Worm (Caenorhabditis elegans) whole organism, mixed stage, embryonic: Measurements from ENCODE around the gene nep-24.

Source experiments
- M03D4.4 ChIP-seq: sonication (generic microtip); optimal IDR thresholded peaks from 2 replicates; lab custom pipeline; 2017; ENCODE audit warnings: mild to moderate bottlenecking, missing genetic modification characterization, missing compliant biosample characterization
- bed-3 ChIP-seq: fragments of 200-800 bp; sonication (Bioruptor generic); optimal IDR thresholded peaks from 3 replicates; lab custom pipeline; 2018; ENCODE audit warnings: mild to moderate bottlenecking, missing genetic modification characterization, moderate library complexity, missing compliant biosample characterization
- blmp-1 ChIP-seq: fragments of 150-350 bp; optimal IDR thresholded peaks from 2 replicates; lab custom pipeline; 2014; ENCODE audit warnings: missing biosample characterization, missing genetic modification characterization
- ceh-43 ChIP-seq: fragments of 200-800 bp; sonication (Bioruptor generic); optimal IDR thresholded peaks from 2 replicates; lab custom pipeline; 2018; ENCODE audit warnings: mild to moderate bottlenecking, missing genetic modification characterization, moderate library complexity, missing compliant biosample characterization
- ceh-83 ChIP-seq: fragments of 200-800 bp; sonication (Bioruptor generic); optimal IDR thresholded peaks from 2 replicates; lab custom pipeline; 2018; ENCODE audit warnings: mild to moderate bottlenecking, missing genetic modification characterization, missing compliant biosample characterization
- ces-1 ChIP-seq: fragments of 150-350 bp; optimal IDR thresholded peaks from 2 replicates; lab custom pipeline; 2014; ENCODE audit warnings: missing biosample characterization, missing genetic modification reagents, missing genetic modification characterization
- cnd-1 ChIP-seq: fragments of 200-800 bp; sonication (Bioruptor generic); optimal IDR thresholded peaks from 2 replicates; lab custom pipeline; 2018; ENCODE audit warnings: mild to moderate bottlenecking, missing genetic modification characterization, missing compliant biosample characterization
- drap-1 ChIP-seq: fragments of 200-800 bp; sonication (Bioruptor generic); optimal IDR thresholded peaks from 3 replicates; lab custom pipeline; 2018; ENCODE audit warnings: mild to moderate bottlenecking, missing genetic modification characterization, missing compliant biosample characterization
- elt-1 ChIP-seq: sonication (generic microtip); optimal IDR thresholded peaks from 2 replicates; lab custom pipeline; 2017; ENCODE audit warnings: missing genetic modification characterization, mild to moderate bottlenecking, missing compliant biosample characterization, antibody characterized with exemption, moderate library complexity, borderline replicate concordance; ENCODE audit not compliant: insufficient read depth
- elt-3 ChIP-seq: fragments of 150-350 bp; optimal IDR thresholded peaks from 2 replicates; lab custom pipeline; 2014; ENCODE audit warnings: missing biosample characterization, missing genetic modification characterization
- ham-2 ChIP-seq: fragments of 200-800 bp; sonication (Bioruptor generic); optimal IDR thresholded peaks from 2 replicates; lab custom pipeline; 2018; ENCODE audit warnings: mild to moderate bottlenecking, missing genetic modification characterization, missing compliant biosample characterization
- hlh-1 ChIP-seq: fragments of 150-350 bp; optimal IDR thresholded peaks from 2 replicates; lab custom pipeline; 2014; ENCODE audit warnings: missing biosample characterization, missing genetic modification reagents, missing genetic modification characterization
- lsy-2 ChIP-seq: fragments of 150-350 bp; optimal IDR thresholded peaks from 2 replicates; lab custom pipeline; 2014; ENCODE audit warnings: missing biosample characterization, missing genetic modification characterization
- mab-5 ChIP-seq: fragments of 150-350 bp; optimal IDR thresholded peaks from 2 replicates; lab custom pipeline; 2014; ENCODE audit warnings: missing biosample characterization, missing genetic modification characterization
- mep-1 ChIP-seq: fragments of 150-350 bp; optimal IDR thresholded peaks from 2 replicates; lab custom pipeline; 2017; ENCODE audit warnings: missing biosample characterization, missing genetic modification reagents, missing genetic modification characterization, inconsistent platforms
- mls-2 ChIP-seq: sonication (generic microtip); optimal IDR thresholded peaks from 2 replicates; lab custom pipeline; 2016; ENCODE audit warnings: mild to moderate bottlenecking, missing genetic modification characterization, moderate library complexity, missing compliant biosample characterization
- nhr-12 ChIP-seq: fragments of 150-350 bp; optimal IDR thresholded peaks from 2 replicates; lab custom pipeline; 2014; ENCODE audit warnings: missing biosample characterization, missing genetic modification characterization
- nhr-2 ChIP-seq: fragments of 150-350 bp; optimal IDR thresholded peaks from 2 replicates; lab custom pipeline; 2014; ENCODE audit warnings: missing biosample characterization, missing genetic modification characterization
- nhr-237 ChIP-seq: fragments of 150-350 bp; optimal IDR thresholded peaks from 2 replicates; lab custom pipeline; 2014; ENCODE audit warnings: missing biosample characterization, missing genetic modification characterization
- nhr-28 ChIP-seq: fragments of 150-350 bp; optimal IDR thresholded peaks from 2 replicates; lab custom pipeline; 2014; ENCODE audit warnings: missing biosample characterization, missing genetic modification characterization
- nhr-76 ChIP-seq: sonication (generic microtip); optimal IDR thresholded peaks from 2 replicates; lab custom pipeline; 2017; ENCODE audit warnings: missing biosample characterization, missing genetic modification characterization
- pha-4 ChIP-seq: fragments of 150-350 bp; optimal IDR thresholded peaks from 2 replicates; lab custom pipeline; 2018; ENCODE audit warnings: missing biosample characterization, missing genetic modification reagents, missing genetic modification characterization
- sem-2 ChIP-seq: fragments of 200-800 bp; sonication (Bioruptor generic); optimal IDR thresholded peaks from 2 replicates; lab custom pipeline; 2018; ENCODE audit warnings: mild to moderate bottlenecking, missing genetic modification characterization, missing compliant biosample characterization
- snpc-4 ChIP-seq: fragments of 150-350 bp; optimal IDR thresholded peaks from 2 replicates; lab custom pipeline; 2014; ENCODE audit warnings: missing biosample characterization, missing genetic modification characterization
- sptf-1 ChIP-seq: sonication (generic microtip); optimal IDR thresholded peaks from 2 replicates; lab custom pipeline; 2017; ENCODE audit warnings: mild to moderate bottlenecking, missing genetic modification characterization, moderate library complexity, missing compliant biosample characterization
- tbx-8 ChIP-seq: fragments of 200-800 bp; sonication (Bioruptor generic); optimal IDR thresholded peaks from 2 replicates; lab custom pipeline; 2018; ENCODE audit warnings: mild to moderate bottlenecking, missing genetic modification characterization, moderate library complexity, missing compliant biosample characterization
- unc-120 ChIP-seq: sonication (generic microtip); optimal IDR thresholded peaks from 2 replicates; lab custom pipeline; 2017; ENCODE audit warnings: missing genetic modification characterization, missing compliant biosample characterization; ENCODE audit not compliant: poor library complexity, severe bottlenecking
- unc-39 ChIP-seq: fragments of 150-350 bp; optimal IDR thresholded peaks from 2 replicates; lab custom pipeline; 2014; ENCODE audit warnings: missing biosample characterization, missing genetic modification characterization
- unc-62 ChIP-seq: fragments of 150-350 bp; optimal IDR thresholded peaks from 2 replicates; lab custom pipeline; 2014; ENCODE audit warnings: missing biosample characterization, missing genetic modification reagents, missing genetic modification characterization
- ztf-11 ChIP-seq: fragments of 150-350 bp; optimal IDR thresholded peaks from 2 replicates; lab custom pipeline; 2014; ENCODE audit warnings: missing biosample characterization, missing genetic modification characterization

The nep-24 gene

ce11 chrIV:16915751-16916150 is 8.4 kb upstream of the nep-24 start, which contains the start of gene Y116A8C.3:
Gene Y116A8C.3, plus strand, starts transcription at chrIV:16916051.
- TF ChIP-seq cnd-1, result no peak
- TF ChIP-seq unc-39 (tag; lab: Kevin White, UChicago), result no peak
- TF ChIP-seq ces-1, result no peak
- TF ChIP-seq elt-1 (tag; lab: Kevin White, UChicago), result no peak
- no peak for TF ChIP-seq nhr-2 (tag; lab: Kevin White, UChicago)
- no peak for TF ChIP-seq unc-120
- TF ChIP-seq lsy-2 (tag; lab: Kevin White, UChicago), result no peak
- no peak for TF ChIP-seq ceh-83 (GFP tag; lab: Kevin White, UChicago)
- no peak for TF ChIP-seq nhr-237 (tag; lab: Kevin White, UChicago)
- TF ChIP-seq mep-1 (tag; lab: Kevin White, UChicago), result no peak
- no peak for TF ChIP-seq M03D4.4
- TF ChIP-seq nhr-28 (tag; lab: Kevin White, UChicago), result no peak
- no peak for TF ChIP-seq elt-3
- no peak for TF ChIP-seq bed-3 (GFP tag; lab: Kevin White, UChicago)
- no peak for TF ChIP-seq ceh-43 (GFP tag; lab: Kevin White, UChicago)
- no peak for TF ChIP-seq ztf-11 (tag; lab: Kevin White, UChicago)
- TF ChIP-seq mls-2, result no peak

ce11 chrIV:16917831-16918429 is 6.3 kb upstream of the nep-24 start, which contains the start of the genes Y116A8C.469 and Y116A8C.468:
Gene Y116A8C.469, minus strand, starts transcription at chrIV:16917931.
Gene Y116A8C.468, plus strand, starts transcription at chrIV:16918379.
- no peak for TF ChIP-seq ztf-11 (tag; lab: Kevin White, UChicago)
- TF ChIP-seq unc-62 (GFP tag; lab: Kevin White, UChicago), result no peak
- no peak for TF ChIP-seq cnd-1
- no peak for TF ChIP-seq nhr-237 (tag; lab: Kevin White, UChicago)
- no peak for TF ChIP-seq blmp-1 (tag; lab: Kevin White, UChicago)
- no peak for TF ChIP-seq nhr-12 (tag; lab: Kevin White, UChicago)
- no peak for TF ChIP-seq sptf-1
- no peak for TF ChIP-seq ceh-43 (GFP tag; lab: Kevin White, UChicago)
- no peak for TF ChIP-seq mls-2
- no peak for TF ChIP-seq ham-2 (GFP tag; lab: Kevin White, UChicago)
- no peak for TF ChIP-seq snpc-4
- TF ChIP-seq nhr-2 (tag; lab: Kevin White, UChicago), result no peak
- no peak for TF ChIP-seq tbx-8 (GFP tag; lab: Kevin White, UChicago)
- TF ChIP-seq, all 35 proteins: peak for 0

ce11 chrIV:16919212-16919775 is 4.9 kb upstream of the nep-24 start, which contains the start of the genes Y116A8C.470 and Y116A8C.463:
Gene Y116A8C.470, minus strand, starts transcription at chrIV:16919312.
Gene Y116A8C.463, plus strand, starts transcription at chrIV:16919725.
- no peak for TF ChIP-seq blmp-1 (tag; lab: Kevin White, UChicago)
- no peak for TF ChIP-seq hlh-1

ce11 chrIV:16920041-16920440 is 4.2 kb upstream of the nep-24 start, which contains the start of gene nep-23:
Gene nep-23, plus strand, starts transcription at chrIV:16920341.
- TF ChIP-seq nhr-12 (tag; lab: Kevin White, UChicago) (no peak), snpc-4 (no peak), lsy-2 (tag; lab: Kevin White, UChicago) (no peak), mab-5 (tag; lab: Kevin White, UChicago) (no peak), unc-120 (no peak), pha-4 (tag; lab: Kevin White, UChicago) (no peak), unc-62 (GFP tag; lab: Kevin White, UChicago) (no peak), cnd-1 (no peak), ceh-83 (GFP tag; lab: Kevin White, UChicago) (no peak), sptf-1 (no peak), mls-2 (no peak), ztf-11 (tag; lab: Kevin White, UChicago) (no peak), bed-3 (GFP tag; lab: Kevin White, UChicago) (no peak), elt-3 (no peak), ham-2 (GFP tag; lab: Kevin White, UChicago) (no peak), nhr-76 (tag; lab: Kevin White, UChicago) (no peak), elt-1 (tag; lab: Kevin White, UChicago) (no peak), sem-2 (GFP tag; lab: Kevin White, UChicago) (no peak)

ce11 chrIV:16921999-16922398 is 2.2 kb upstream of the nep-24 start:
- TF ChIP-seq nhr-12 (tag; lab: Kevin White, UChicago), result no peak
- TF ChIP-seq hlh-1, result no peak
- TF ChIP-seq ztf-11 (tag; lab: Kevin White, UChicago), result no peak
- TF ChIP-seq unc-120, result no peak
- TF ChIP-seq ces-1, result no peak
- no peak for TF ChIP-seq drap-1 (GFP tag; lab: Kevin White, UChicago)
- no peak for TF ChIP-seq mep-1 (tag; lab: Kevin White, UChicago)
